Fruit fly (Drosophila melanogaster) whole organism, adult: Measurements from ENCODE around the gene NT1.

Experiments used
- CG11617 ChIP-seq: fragments of 200-800 bp; sonication (Bioruptor generic); optimal IDR thresholded peaks from 2 replicates; lab custom pipeline; 2017; ENCODE audit warnings: mild to moderate bottlenecking, missing biosample characterization, missing genetic modification reagents, missing genetic modification characterization
- Hr96 ChIP-seq: fragments of 200-800 bp; sonication (Bioruptor generic); optimal IDR thresholded peaks from 2 replicates; lab custom pipeline; 2016; ENCODE audit warnings: missing biosample characterization, missing genetic modification characterization
- ovo ChIP-seq: fragments of 200-800 bp; sonication (Bioruptor generic); optimal IDR thresholded peaks from 2 replicates; lab custom pipeline; 2016; ENCODE audit warnings: missing biosample characterization, missing genetic modification characterization
- tj ChIP-seq: fragments of 200-800 bp; sonication (Bioruptor generic); optimal IDR thresholded peaks from 3 replicates; lab custom pipeline; 2017; ENCODE audit warnings: missing biosample characterization, mild to moderate bottlenecking, missing genetic modification characterization, moderate library complexity

DNA sequence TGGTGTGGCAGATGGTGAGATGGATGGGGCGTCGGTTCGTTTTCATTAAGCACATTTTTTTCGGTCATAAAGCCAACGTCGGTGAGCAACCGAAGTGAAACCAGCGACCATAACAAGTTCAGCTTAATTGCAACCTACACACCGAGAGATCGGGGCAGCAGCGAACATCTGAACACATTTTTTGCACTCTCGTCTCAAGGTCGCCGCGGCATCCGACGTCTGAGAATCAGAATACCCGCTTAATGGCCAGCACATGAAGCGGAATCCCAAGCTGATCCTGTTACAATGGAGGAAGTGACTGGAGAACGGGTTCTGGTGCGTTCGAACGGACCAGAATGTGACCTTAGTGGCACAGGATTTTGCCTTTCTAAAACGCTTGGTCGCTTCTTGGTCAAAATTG is 14.6 kb downstream of the NT1 start:
- TF ChIP-seq Hr96 (GFP tag; lab: Kevin White, UChicago), result no peak
- TF ChIP-seq ovo (GFP tag; lab: Kevin White, UChicago), result no peak
- no peak for TF ChIP-seq tj (GFP tag; lab: Kevin White, UChicago)
- no peak for TF ChIP-seq CG11617 (GFP tag; lab: Kevin White, UChicago)
